Worm (Caenorhabditis elegans): Measurements from ENCODE around the gene pps-1.

DNA sequence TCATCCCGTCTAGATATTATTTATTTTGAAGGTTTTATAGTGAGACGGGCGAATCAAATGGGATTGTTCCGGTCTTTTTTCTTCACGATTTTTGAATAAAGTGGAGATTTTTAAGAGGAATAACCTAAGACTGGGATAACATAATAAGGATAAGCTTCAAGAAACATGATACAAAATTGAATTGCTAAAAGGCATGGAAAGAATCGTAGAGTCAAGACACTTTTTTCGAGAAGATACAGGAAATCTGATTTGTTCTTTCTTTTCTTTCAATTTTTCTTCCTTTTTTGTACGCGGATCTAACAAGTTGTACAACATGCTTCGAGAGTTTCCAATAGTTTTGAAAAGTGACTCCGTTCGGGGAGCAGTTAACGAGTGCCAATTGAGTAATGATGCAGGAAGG is 29.7 kb downstream of the pps-1 start:
- TF ChIP-seq nhr-237 (tag; optimal IDR thresholded peaks at IDR 0.05), result no peak
- no peak for TF ChIP-seq snpc-4 (tag; optimal IDR thresholded peaks at IDR 0.05)
- no peak for TF ChIP-seq bed-3 (GFP tag; optimal IDR thresholded peaks at IDR 0.05)
- no peak for TF ChIP-seq ham-2 (GFP tag; optimal IDR thresholded peaks at IDR 0.05)
- TF ChIP-seq lin-13 (tag; optimal IDR thresholded peaks at IDR 0.05), result no peak
- TF ChIP-seq mls-2 (tag; optimal IDR thresholded peaks at IDR 0.05), result no peak
- no peak for TF ChIP-seq cnd-1 (tag; optimal IDR thresholded peaks at IDR 0.05)

All from whole organism, mixed stage, embryonic.